Fruit fly (Drosophila melanogaster) whole organism, embryonic: ENCODE results near the gene bero.

ENCODE experiments used
- Adf1 ChIP-seq: fragments of 200-800 bp; sonication (Bioruptor generic); IDR thresholded peaks from 2 replicates; pipeline ENCODE4 v1.3.6; 2022; ENCODE audit warnings: missing biosample characterization, missing genetic modification characterization
- CG1024 ChIP-seq: fragments of 200-800 bp; sonication (Bioruptor generic); IDR thresholded peaks from 2 replicates; pipeline ENCODE4 v1.3.6; 2022; ENCODE audit warnings: missing biosample characterization, missing genetic modification characterization
- CG10267 ChIP-seq: fragments of 200-800 bp; sonication (Bioruptor generic); optimal IDR thresholded peaks from 2 replicates; lab custom pipeline; 2018; ENCODE audit warnings: missing biosample characterization, mild to moderate bottlenecking, missing genetic modification characterization, moderate library complexity
- CG10431 ChIP-seq: fragments of 200-800 bp; sonication (Bioruptor generic); optimal IDR thresholded peaks from 3 replicates; lab custom pipeline; 2018; ENCODE audit warnings: missing biosample characterization, mild to moderate bottlenecking, missing genetic modification characterization
- CG13123 ChIP-seq: fragments of 200-800 bp; sonication (Bioruptor generic); optimal IDR thresholded peaks from 2 replicates; lab custom pipeline; 2016; ENCODE audit warnings: missing biosample characterization, missing genetic modification characterization
- CG33557 ChIP-seq: fragments of 200-800 bp; sonication (Bioruptor generic); optimal IDR thresholded peaks from 2 replicates; lab custom pipeline; 2019; ENCODE audit warnings: missing biosample characterization, mild to moderate bottlenecking, missing genetic modification characterization, moderate library complexity
- CG3847 ChIP-seq: fragments of 200-800 bp; sonication (Bioruptor generic); IDR thresholded peaks from 2 replicates; pipeline ENCODE4 v1.3.6; 2022; ENCODE audit warnings: missing biosample characterization, missing genetic modification characterization
- CG4707 ChIP-seq: fragments of 200-800 bp; sonication (Bioruptor generic); optimal IDR thresholded peaks from 2 replicates; lab custom pipeline; 2018; ENCODE audit warnings: missing biosample characterization, mild to moderate bottlenecking, missing genetic modification characterization, moderate library complexity
- CG7357 ChIP-seq: fragments of 200-800 bp; sonication (Bioruptor generic); IDR thresholded peaks from 3 replicates; pipeline ENCODE4 v1.3.6; 2022; ENCODE audit warnings: missing biosample characterization, missing genetic modification characterization
- Drgx ChIP-seq: fragments of 200-800 bp; sonication (Bioruptor generic); IDR thresholded peaks from 2 replicates; pipeline ENCODE4 v1.3.6; 2022; ENCODE audit warnings: missing biosample characterization, missing genetic modification characterization
- Elba2 ChIP-seq: fragments of 200-800 bp; sonication (Bioruptor generic); optimal IDR thresholded peaks from 3 replicates; lab custom pipeline; 2016; ENCODE audit warnings: missing biosample characterization, missing genetic modification characterization
- Hr39 ChIP-seq: fragments of >200 bp; optimal IDR thresholded peaks from 2 replicates; lab custom pipeline; 2017
- NfI ChIP-seq: fragments of 200-800 bp; sonication (Bioruptor generic); optimal IDR thresholded peaks from 3 replicates; lab custom pipeline; 2018; ENCODE audit warnings: missing biosample characterization, mild to moderate bottlenecking, missing genetic modification characterization, moderate library complexity
- Opbp ChIP-seq: fragments of 200-800 bp; sonication (Bioruptor generic); IDR thresholded peaks from 3 replicates; pipeline ENCODE4 v1.3.6; 2022; ENCODE audit warnings: missing biosample characterization, missing genetic modification characterization; ENCODE audit not compliant: partially characterized antibody
- Poxn ChIP-seq: fragments of 200-800 bp; sonication (Bioruptor generic); IDR thresholded peaks from 2 replicates; pipeline ENCODE4 v1.3.6; 2022; ENCODE audit warnings: missing biosample characterization, missing genetic modification characterization
- Ptx1 ChIP-seq: fragments of 200-800 bp; sonication (Bioruptor generic); IDR thresholded peaks from 2 replicates; pipeline ENCODE4 v1.3.6; 2022; ENCODE audit warnings: missing biosample characterization, missing genetic modification characterization
- Side ChIP-seq: fragments of 200-800 bp; sonication (Bioruptor generic); optimal IDR thresholded peaks from 2 replicates; lab custom pipeline; 2016; ENCODE audit warnings: missing biosample characterization, missing genetic modification characterization
- Sin3A ChIP-seq: fragments of >200 bp; optimal IDR thresholded peaks from 2 replicates; lab custom pipeline; 2018
- chm ChIP-seq: fragments of 200-800 bp; sonication (Bioruptor generic); IDR thresholded peaks from 2 replicates; pipeline ENCODE4 v1.3.6; 2022; ENCODE audit warnings: missing biosample characterization, missing genetic modification characterization
- fru ChIP-seq: fragments of >200 bp; optimal IDR thresholded peaks from 2 replicates; lab custom pipeline; 2017
- grn ChIP-seq: fragments of 200-800 bp; sonication (Bioruptor generic); optimal IDR thresholded peaks from 3 replicates; lab custom pipeline; 2017; ENCODE audit warnings: missing biosample characterization, missing genetic modification characterization
- her ChIP-seq: fragments of 200-800 bp; sonication (Bioruptor generic); optimal IDR thresholded peaks from 2 replicates; lab custom pipeline; 2016; ENCODE audit warnings: missing biosample characterization, missing genetic modification characterization
- hkb ChIP-seq, 2 experiments: fragments of 200-800 bp in 1 of 2; fragments of >200 bp in 1 of 2; sonication (Bioruptor generic) in 1 of 2; IDR thresholded peaks in 1 of 2; optimal IDR thresholded peaks in 1 of 2; 2 replicates each; pipeline versions ENCODE4 v1.3.6 to Lab custom; 2017 to 2022; ENCODE audit warnings: missing biosample characterization in 1 of 2, missing genetic modification characterization in 1 of 2
- insv ChIP-seq, 2 experiments: fragments of 200-800 bp; sonication (Bioruptor generic); optimal IDR thresholded peaks; 3 replicates each; lab custom pipeline; 2016 to 2018; ENCODE audit warnings: missing biosample characterization in 2 of 2, missing genetic modification characterization in 2 of 2
- ken ChIP-seq: fragments of 200-800 bp; sonication (Bioruptor generic); IDR thresholded peaks from 3 replicates; pipeline ENCODE4 v1.3.6; 2022; ENCODE audit warnings: missing biosample characterization, missing genetic modification characterization
- lab ChIP-seq: fragments of 200-800 bp; sonication (Bioruptor generic); optimal IDR thresholded peaks from 3 replicates; lab custom pipeline; 2017; ENCODE audit warnings: missing biosample characterization, missing genetic modification characterization, mild to moderate bottlenecking, moderate library complexity, missing genetic modification reagents
- lbe ChIP-seq: fragments of 200-800 bp; sonication (Bioruptor generic); optimal IDR thresholded peaks from 2 replicates; lab custom pipeline; 2016; ENCODE audit warnings: missing biosample characterization, mild to moderate bottlenecking, missing genetic modification characterization
- nerfin-1 ChIP-seq: fragments of 200-800 bp; sonication (Bioruptor generic); optimal IDR thresholded peaks from 3 replicates; lab custom pipeline; 2019; ENCODE audit warnings: missing biosample characterization, mild to moderate bottlenecking, missing genetic modification characterization, moderate library complexity
- peb ChIP-seq: fragments of 200-800 bp; sonication (Bioruptor generic); IDR thresholded peaks from 2 replicates; pipeline ENCODE4 v1.3.6; 2022; ENCODE audit warnings: missing biosample characterization, missing genetic modification characterization
- prd ChIP-seq, 3 experiments: fragments of >200 bp in 2 of 3; fragments of 200-800 bp in 1 of 3; sonication (Bioruptor generic) in 1 of 3; optimal IDR thresholded peaks in 2 of 3; IDR thresholded peaks in 1 of 3; 2 replicates in 2 of 3; 3 replicates in 1 of 3; pipeline versions ENCODE4 v1.3.6 to Lab custom; 2017 to 2022; ENCODE audit warnings: missing biosample characterization in 1 of 3, missing genetic modification characterization in 1 of 3
- sens ChIP-seq: fragments of 200-800 bp; sonication (Bioruptor generic); peaks from one replicate; lab custom pipeline; 2016; ENCODE audit warnings: missing biosample characterization, missing genetic modification characterization
- sqz ChIP-seq: fragments of 200-800 bp; sonication (Bioruptor generic); optimal IDR thresholded peaks from 3 replicates; lab custom pipeline; 2018; ENCODE audit warnings: missing biosample characterization, mild to moderate bottlenecking, missing genetic modification characterization
- stwl ChIP-seq: fragments of 200-800 bp; sonication (Bioruptor generic); optimal IDR thresholded peaks from 3 replicates; lab custom pipeline; 2018; ENCODE audit warnings: missing biosample characterization, mild to moderate bottlenecking, missing genetic modification characterization, moderate library complexity
- tna ChIP-seq: fragments of 200-800 bp; sonication (Bioruptor generic); IDR thresholded peaks from 2 replicates; pipeline ENCODE4 v1.3.6; 2022; ENCODE audit warnings: missing biosample characterization, missing genetic modification characterization; ENCODE audit not compliant: partially characterized antibody
- zen ChIP-seq: fragments of 200-800 bp; sonication (Bioruptor generic); optimal IDR thresholded peaks from 3 replicates; lab custom pipeline; 2018; ENCODE audit warnings: missing biosample characterization, mild to moderate bottlenecking, missing genetic modification characterization, moderate library complexity

bero gene

dm6 chr2L:20858371-20859340 lies at the start of gene bero (continued):
- TF ChIP-seq CG1024 (no peak), lab (no peak), insv (GFP tag; optimal IDR thresholded peaks at IDR 0.05; lab: Kevin White, UChicago) (peak in 1 of 2 experiments; percentile 79), CG10431 (GFP tag; lab: Kevin White, UChicago) (no peak), grn (GFP tag; lab: Kevin White, UChicago) (no peak), CG3847 (no peak), Side (peak; percentile 22), prd (optimal IDR thresholded peaks at IDR 0.05; lab: Kevin White, UChicago) (no peak), prd (GFP tag; IDR thresholded peaks at IDR 0.05; lab: Robert Waterston, UW) (no peak), zen (tag; lab: Kevin White, UChicago) (peak; percentile 44), stwl (tag; lab: Kevin White, UChicago) (peak; percentile 19), ken (GFP tag; lab: Robert Waterston, UW) (no peak), CG10267 (no peak), CG13123 (GFP tag; lab: Kevin White, UChicago) (no peak), CG33557 (GFP tag; lab: Kevin White, UChicago) (no peak), CG7357 (GFP tag; lab: Robert Waterston, UW) (no peak), peb (GFP tag; lab: Robert Waterston, UW) (no peak), NfI (GFP tag; lab: Kevin White, UChicago) (no peak), hkb (optimal IDR thresholded peaks at IDR 0.05; lab: Kevin White, UChicago) (no peak), hkb (GFP tag; IDR thresholded peaks at IDR 0.05; lab: Robert Waterston, UW) (0 out of 2 replicates have a peak, but pooled peaks have one; percentile 15), sqz (peak; percentile 73), Poxn (GFP tag; lab: Robert Waterston, UW) (no peak), tna (GFP tag; lab: Robert Waterston, UW) (peak; percentile 41; the same call in 1 of the 2 replicates), lbe (GFP tag; lab: Kevin White, UChicago) (no peak), fru (lab: Kevin White, UChicago) (no peak), her (peak; percentile 14), Elba2 (GFP tag; lab: Kevin White, UChicago) (peak; percentile 72), Adf1 (GFP tag; lab: Robert Waterston, UW) (0 out of 2 replicates have a peak, but pooled peaks have one; percentile 14), Opbp (GFP tag; lab: Robert Waterston, UW) (peak; percentile 29; the same call in 1 of the 3 replicates), nerfin-1 (tag; lab: Kevin White, UChicago) (no peak), Ptx1 (GFP tag; lab: Robert Waterston, UW) (no peak), sens (GFP tag; lab: Kevin White, UChicago) (peak; percentile 84), CG4707 (GFP tag; lab: Kevin White, UChicago) (peak; percentile 5), chm (GFP tag; lab: Robert Waterston, UW) (peak; percentile 56; the same call in 1 of the 2 replicates), Hr39 (lab: Kevin White, UChicago) (no peak)
- TF ChIP-seq, all 482 proteins: peak for 56

dm6 chr2L:20809229-20809628 lies 49.3 kb upstream of the bero start:
- no peak for TF ChIP-seq tna (GFP tag; lab: Robert Waterston, UW)
- no peak for TF ChIP-seq Sin3A (lab: Kevin White, UChicago)
- peak; percentile 28; the same call in 1 of the 2 replicates for TF ChIP-seq Drgx (GFP tag; lab: Robert Waterston, UW)
